Worm (Caenorhabditis elegans) whole organism, young adult: ENCODE data around the gene ZK1240.2.
"Not testable (repeated sequence)": the region's sequence is repeated elsewhere in the genome, so short reads cannot be mapped to it uniquely, and the experiment has no call there.

ENCODE experiments used
- B0035.1 ChIP-seq: sonication (generic microtip); optimal IDR thresholded peaks from 2 replicates; lab custom pipeline; 2016; ENCODE audit warnings: missing genetic modification characterization, mild to moderate bottlenecking, missing compliant biosample characterization, missing genotype, missing genetic modification reagents
- B0336.3 ChIP-seq: fragments of 200-800 bp; sonication (Bioruptor generic); IDR thresholded peaks from 2 replicates; pipeline ENCODE4 v1.3.6; 2022; ENCODE audit warnings: missing genetic modification characterization, missing compliant biosample characterization
- C06A6.2 ChIP-seq: fragments of 200-800 bp; sonication (Bioruptor generic); conservative IDR thresholded peaks from 2 replicates; pipeline ENCODE4 v1.3.6; 2022; ENCODE audit warnings: missing genetic modification characterization, missing compliant biosample characterization
- F10E7.11 ChIP-seq: sonication (generic microtip); optimal IDR thresholded peaks from 2 replicates; lab custom pipeline; 2017; ENCODE audit warnings: mild to moderate bottlenecking, missing genetic modification characterization, moderate library complexity, missing compliant biosample characterization
- F23B12.7 ChIP-seq: sonication (generic microtip); optimal IDR thresholded peaks from 2 replicates; lab custom pipeline; 2017; ENCODE audit warnings: missing genetic modification characterization, mild to moderate bottlenecking, missing compliant biosample characterization, antibody characterized with exemption, moderate library complexity; ENCODE audit not compliant: insufficient read depth
- K12H6.12 ChIP-seq: fragments of 200-800 bp; sonication (Bioruptor generic); optimal IDR thresholded peaks from 2 replicates; lab custom pipeline; 2018; ENCODE audit warnings: mild to moderate bottlenecking, missing genetic modification characterization, missing compliant biosample characterization
- aptf-3 ChIP-seq: fragments of 200-800 bp; sonication (Bioruptor generic); IDR thresholded peaks from 2 replicates; pipeline ENCODE4 v1.3.6; 2022; ENCODE audit warnings: missing genetic modification characterization, missing compliant biosample characterization
- cebp-1 ChIP-seq, 2 experiments: fragments of 200-800 bp in 1 of 2; sonication (Bioruptor generic) in 1 of 2; sonication (generic microtip) in 1 of 2; IDR thresholded peaks in 1 of 2; optimal IDR thresholded peaks in 1 of 2; 2 replicates each; pipeline versions ENCODE4 v1.3.6 to Lab custom; 2017 to 2022; ENCODE audit warnings: missing compliant biosample characterization in 2 of 2, missing genetic modification characterization in 2 of 2, mild to moderate bottlenecking in 1 of 2, missing genetic modification reagents in 1 of 2, moderate library complexity in 1 of 2
- ceh-58 ChIP-seq: fragments of 200-800 bp; sonication (Bioruptor generic); IDR thresholded peaks from 2 replicates; pipeline ENCODE4 v1.3.6; 2022; ENCODE audit warnings: missing genetic modification characterization, missing compliant biosample characterization
- ceh-91 ChIP-seq: fragments of 200-800 bp; sonication (Bioruptor generic); IDR thresholded peaks from 2 replicates; pipeline ENCODE4 v1.3.6; 2022; ENCODE audit warnings: missing genetic modification reagents, missing genetic modification characterization, missing compliant biosample characterization
- dpl-1 ChIP-seq: fragments of 150-350 bp; optimal IDR thresholded peaks from 2 replicates; lab custom pipeline; 2014; ENCODE audit warnings: missing biosample characterization, missing genetic modification reagents, missing genetic modification characterization
- lag-1 ChIP-seq: fragments of 200-800 bp; sonication (Bioruptor generic); IDR thresholded peaks from 2 replicates; pipeline ENCODE4 v1.3.6; 2022; ENCODE audit warnings: missing genetic modification reagents, missing genetic modification characterization, missing compliant biosample characterization
- lin-54 ChIP-seq: fragments of 200-800 bp; sonication (Bioruptor generic); optimal IDR thresholded peaks from 2 replicates; lab custom pipeline; 2018; ENCODE audit warnings: mild to moderate bottlenecking, missing genetic modification characterization, missing compliant biosample characterization
- mel-28 ChIP-seq: sonication (generic microtip); optimal IDR thresholded peaks from 2 replicates; lab custom pipeline; 2016; ENCODE audit warnings: borderline replicate concordance, mild to moderate bottlenecking, missing genetic modification characterization, missing compliant biosample characterization
- mxl-1 ChIP-seq: sonication (generic microtip); optimal IDR thresholded peaks from 2 replicates; lab custom pipeline; 2016; ENCODE audit warnings: missing genetic modification characterization, missing compliant biosample characterization
- nfyb-1 ChIP-seq: fragments of 200-800 bp; sonication (Bioruptor generic); IDR thresholded peaks from 2 replicates; pipeline ENCODE4 v1.3.6; 2022; ENCODE audit warnings: missing genetic modification reagents, missing genetic modification characterization, missing compliant biosample characterization
- nhr-80 ChIP-seq: sonication (generic microtip); optimal IDR thresholded peaks from 2 replicates; lab custom pipeline; 2016; ENCODE audit warnings: missing genetic modification characterization, missing compliant biosample characterization
- nhr-90 ChIP-seq: sonication (generic microtip); optimal IDR thresholded peaks from 2 replicates; lab custom pipeline; 2016; ENCODE audit warnings: missing genotype, mild to moderate bottlenecking, missing genetic modification characterization, missing compliant biosample characterization
- pha-4 ChIP-seq: fragments of 150-350 bp; sonication (generic microtip); optimal IDR thresholded peaks from 2 replicates; lab custom pipeline; 2014; ENCODE audit warnings: missing biosample characterization, missing genetic modification reagents, missing genetic modification characterization
- rpc-1 ChIP-seq, 2 experiments: fragments of 150-350 bp in 1 of 2; sonication (generic microtip) in 1 of 2; optimal IDR thresholded peaks; 2 replicates each; lab custom pipeline; 2014 to 2018; ENCODE audit warnings: missing biosample characterization in 1 of 2, missing genetic modification characterization in 1 of 2, missing genetic modification reagents in 1 of 2, missing genotype in 1 of 2
- snpc-1.3 ChIP-seq: sonication (generic microtip); optimal IDR thresholded peaks from 2 replicates; lab custom pipeline; 2017; ENCODE audit warnings: missing genetic modification characterization, mild to moderate bottlenecking, missing compliant biosample characterization, antibody characterized with exemption, moderate library complexity, missing genotype, missing genetic modification reagents; ENCODE audit not compliant: insufficient read depth
- unc-130 ChIP-seq: sonication (generic microtip); optimal IDR thresholded peaks from 2 replicates; lab custom pipeline; 2016; ENCODE audit warnings: missing genetic modification reagents, missing genetic modification characterization, missing compliant biosample characterization
- zfh-2 ChIP-seq: fragments of 200-800 bp; sonication (Bioruptor generic); conservative IDR thresholded peaks from 2 replicates; pipeline ENCODE4 v1.3.6; 2022; ENCODE audit warnings: missing genetic modification reagents, missing genetic modification characterization, missing compliant biosample characterization
- ztf-26 ChIP-seq: sonication (generic microtip); optimal IDR thresholded peaks from 2 replicates; lab custom pipeline; 2017; ENCODE audit warnings: missing genetic modification characterization, missing compliant biosample characterization

Gene ZK1240.2

ce11 chrII:2279839-2280238 lies 43.3 kb upstream of the ZK1240.2 start, which contains the start of gene K09F6.11 (continued):
- no peak for TF ChIP-seq B0035.1 (tag; lab: Kevin White, UChicago)
- TF ChIP-seq, all 124 proteins: peak for 0

ce11 chrII:2282599-2282998 lies 40.6 kb upstream of the ZK1240.2 start, which contains the start of gene K09F6.9:
Gene K09F6.9 (minus strand): TSS chrII:2282699.
- not testable (repeated sequence) for TF ChIP-seq B0336.3 (GFP tag; lab: Robert Waterston, UW); ztf-26 (tag; lab: Kevin White, UChicago); unc-130 (GFP tag; lab: Kevin White, UChicago)

DNA sequence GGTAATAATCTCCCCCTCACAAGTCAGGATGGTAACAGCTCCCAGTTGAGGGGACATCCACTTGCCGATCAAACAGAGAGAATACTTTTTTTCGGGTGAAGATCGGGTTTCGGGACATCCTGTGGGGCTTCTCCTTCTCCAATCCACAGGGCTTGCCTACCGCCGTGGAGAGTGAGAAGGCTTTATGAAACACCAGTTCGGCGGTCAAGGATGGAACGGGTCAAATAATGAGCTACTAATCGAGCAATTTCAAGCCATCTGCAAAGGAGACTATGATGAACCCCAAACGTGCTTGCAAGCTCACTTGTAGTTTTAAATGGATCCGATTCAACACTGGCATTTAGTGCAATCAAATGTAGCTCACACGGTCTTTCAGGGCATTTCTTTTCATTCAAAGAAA lies 38.5 kb upstream of the ZK1240.2 start:
- no peak for TF ChIP-seq C06A6.2 (GFP tag; lab: Robert Waterston, UW)
- 0 out of 2 replicates have a peak, but pooled peaks have one; percentile 26 for TF ChIP-seq zfh-2 (GFP tag; lab: Robert Waterston, UW)

ce11 chrII:2288798-2289197 lies 34.4 kb upstream of the ZK1240.2 start, which contains the start of the genes K09F6.10 and K09F6.13:
Gene K09F6.10 (minus strand): TSS chrII:2288883.
Gene K09F6.13 (plus strand): TSS chrII:2289114.
- no peak for TF ChIP-seq nhr-90 (tag; lab: Kevin White, UChicago)
- TF ChIP-seq lin-54 (GFP tag; lab: Kevin White, UChicago) = no peak
- peak; percentile 80 for TF ChIP-seq cebp-1 (GFP tag; IDR thresholded peaks at IDR 0.05; lab: Robert Waterston, UW)
- TF ChIP-seq cebp-1 (tag; optimal IDR thresholded peaks at IDR 0.05; lab: Kevin White, UChicago) = peak; percentile 91

DNA sequence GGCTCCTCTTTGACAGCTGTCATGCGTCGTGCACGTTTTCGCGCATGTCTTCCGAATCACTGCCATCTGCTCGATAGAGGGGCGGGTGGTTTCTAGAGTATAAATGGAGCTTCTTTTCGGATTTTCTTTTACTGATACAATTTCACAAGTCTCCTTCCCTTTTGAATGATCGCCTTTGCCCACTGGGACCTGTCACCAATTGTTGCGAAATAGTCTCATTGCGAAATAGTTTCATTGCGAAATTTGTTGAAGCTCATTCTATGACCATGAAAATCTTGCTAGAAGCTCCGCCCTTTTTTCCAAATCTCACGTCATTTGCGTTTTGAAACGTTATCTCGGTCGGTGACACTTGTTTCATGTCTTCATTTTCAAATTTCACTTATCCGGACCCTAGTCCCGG lies 33.7 kb upstream of the ZK1240.2 start:
- TF ChIP-seq cebp-1 (GFP tag; IDR thresholded peaks at IDR 0.05; lab: Robert Waterston, UW) (peak; percentile 94), cebp-1 (tag; optimal IDR thresholded peaks at IDR 0.05; lab: Kevin White, UChicago) (peak; percentile 99), K12H6.12 (tag; lab: Kevin White, UChicago) (peak; percentile 18), mxl-1 (tag; lab: Kevin White, UChicago) (no peak)

- TF ChIP-seq snpc-1.3 (no peak), F23B12.7 (tag; lab: Kevin White, UChicago) (no peak)
- TF ChIP-seq, all 124 proteins: peak for 0
These were observed 31.1 kb upstream of the ZK1240.2 start, which contains the start of gene K09F6.7 for ce11 chrII:2292027-2292426. Gene K09F6.7 (minus strand): TSS chrII:2292127.

- TF ChIP-seq nhr-80 (tag; lab: Kevin White, UChicago) = peak; percentile 48
- no peak for TF ChIP-seq F10E7.11 (tag; lab: Kevin White, UChicago)
- no peak for TF ChIP-seq ceh-91 (GFP tag; lab: Robert Waterston, UW)
These were observed 30.6 kb upstream of the ZK1240.2 start for ce11 chrII:2292549-2292948.

DNA sequence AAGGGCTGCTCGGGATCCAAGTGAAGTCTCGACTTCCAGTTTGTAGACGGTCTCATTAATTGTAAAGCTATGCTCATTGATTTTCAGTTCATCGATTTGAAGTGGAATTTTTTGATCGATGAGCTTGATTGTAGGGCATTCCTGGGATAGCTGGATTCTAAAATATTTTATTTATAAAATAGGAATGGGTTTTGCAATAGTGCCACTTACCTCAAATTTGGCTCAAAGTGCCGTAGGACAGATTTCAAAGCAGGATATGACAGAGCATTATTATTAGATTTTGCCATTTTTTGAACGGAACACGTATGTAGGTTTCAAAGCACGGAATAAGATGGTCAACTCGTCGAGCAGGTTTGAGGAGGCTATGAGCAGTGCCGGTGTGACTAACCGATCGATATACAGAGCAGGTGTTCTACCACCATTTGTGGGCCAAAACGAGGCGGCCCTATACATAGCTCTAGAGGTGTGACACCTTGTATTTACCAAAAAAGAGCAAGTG lies 27.3 kb upstream of the ZK1240.2 start, which contains the start of gene fbxc-25:
Gene fbxc-25 (minus strand): TSS at position 449 of the 499 bp plus-strand sequence.
- TF ChIP-seq rpc-1 (optimal IDR thresholded peaks at IDR 0.05; lab: Kevin White, UChicago) (no peak), rpc-1 (tag; optimal IDR thresholded peaks at IDR 0.05; lab: Kevin White, UChicago) (no peak), nfyb-1 (GFP tag; lab: Robert Waterston, UW) (no peak), dpl-1 (GFP tag; lab: Kevin White, UChicago) (no peak), aptf-3 (GFP tag; lab: Robert Waterston, UW) (no peak), lin-54 (GFP tag; lab: Kevin White, UChicago) (no peak), mel-28 (tag; lab: Kevin White, UChicago) (no peak), lag-1 (GFP tag; lab: Robert Waterston, UW) (no peak), pha-4 (tag; lab: Kevin White, UChicago) (no peak), ceh-58 (GFP tag; lab: Robert Waterston, UW) (no peak)
